Fruit fly (Drosophila melanogaster) whole organism, embryonic: Measurements from ENCODE around the gene Hr78.

Source experiments
- Atf6 ChIP-seq: fragments of 200-800 bp; sonication (Bioruptor generic); IDR thresholded peaks from 2 replicates; pipeline ENCODE4 v1.3.6; 2022; ENCODE audit warnings: missing biosample characterization, missing genetic modification characterization
- Blimp-1 ChIP-seq: fragments of 200-800 bp; sonication (Bioruptor generic); optimal IDR thresholded peaks from 3 replicates; lab custom pipeline; 2018; ENCODE audit warnings: missing biosample characterization, missing genetic modification characterization, mild to moderate bottlenecking, moderate library complexity, missing genetic modification reagents
- CG10147 ChIP-seq: fragments of 200-800 bp; sonication (Bioruptor generic); optimal IDR thresholded peaks from 2 replicates; lab custom pipeline; 2019; ENCODE audit warnings: missing biosample characterization, mild to moderate bottlenecking, missing genetic modification characterization, moderate library complexity
- CG10274 ChIP-seq: fragments of 200-800 bp; sonication (Bioruptor generic); optimal IDR thresholded peaks from 3 replicates; lab custom pipeline; 2017; ENCODE audit warnings: missing biosample characterization, mild to moderate bottlenecking, missing genetic modification characterization
- CG10321 ChIP-seq: fragments of 200-800 bp; sonication (Bioruptor generic); IDR thresholded peaks from 2 replicates; pipeline ENCODE4 v1.3.6; 2022; ENCODE audit warnings: missing biosample characterization, missing genetic modification characterization
- CG11085 ChIP-seq: fragments of 200-800 bp; sonication (Bioruptor generic); IDR thresholded peaks from 2 replicates; pipeline ENCODE4 v1.3.6; 2022; ENCODE audit warnings: missing biosample characterization, missing genetic modification characterization
- CG12942 ChIP-seq: fragments of 200-800 bp; sonication (Bioruptor generic); optimal IDR thresholded peaks from 3 replicates; lab custom pipeline; 2016; ENCODE audit warnings: missing biosample characterization, missing genetic modification characterization
- CG14441 ChIP-seq: fragments of 200-800 bp; sonication (Bioruptor generic); IDR thresholded peaks from 2 replicates; pipeline ENCODE4 v1.3.6; 2022; ENCODE audit warnings: missing biosample characterization, missing genetic modification characterization
- CG17802 ChIP-seq: fragments of 200-800 bp; sonication (Bioruptor generic); optimal IDR thresholded peaks from 2 replicates; lab custom pipeline; 2018; ENCODE audit warnings: missing biosample characterization, mild to moderate bottlenecking, missing genetic modification characterization, moderate library complexity
- CG31441 ChIP-seq: fragments of 200-800 bp; sonication (Bioruptor generic); IDR thresholded peaks from 2 replicates; pipeline ENCODE4 v1.3.6; 2022; ENCODE audit warnings: missing biosample characterization, missing genetic modification characterization
- CG34224 ChIP-seq: fragments of 200-800 bp; sonication (Bioruptor generic); IDR thresholded peaks from 3 replicates; pipeline ENCODE4 v1.3.6; 2022; ENCODE audit warnings: missing biosample characterization, missing genetic modification characterization; ENCODE audit not compliant: partially characterized antibody
- CG34376 ChIP-seq: fragments of 200-800 bp; sonication (Bioruptor generic); optimal IDR thresholded peaks from 2 replicates; lab custom pipeline; 2018; ENCODE audit warnings: missing biosample characterization, mild to moderate bottlenecking, missing genetic modification characterization
- CG3995 ChIP-seq: fragments of 200-800 bp; sonication (Bioruptor generic); optimal IDR thresholded peaks from 3 replicates; lab custom pipeline; 2016; ENCODE audit warnings: missing biosample characterization, missing genetic modification characterization
- CG4404 ChIP-seq: fragments of 200-800 bp; sonication (Bioruptor generic); IDR thresholded peaks from 2 replicates; pipeline ENCODE4 v1.3.6; 2022; ENCODE audit warnings: missing biosample characterization, missing genetic modification characterization
- CG6654 ChIP-seq: fragments of 200-800 bp; sonication (Bioruptor generic); optimal IDR thresholded peaks from 2 replicates; lab custom pipeline; 2017; ENCODE audit warnings: missing biosample characterization, mild to moderate bottlenecking, missing genetic modification characterization
- CG6689 ChIP-seq: fragments of 200-800 bp; sonication (Bioruptor generic); IDR thresholded peaks from 2 replicates; pipeline ENCODE4 v1.3.6; 2022; ENCODE audit warnings: missing biosample characterization, missing genetic modification characterization
- CG7357 ChIP-seq: fragments of 200-800 bp; sonication (Bioruptor generic); IDR thresholded peaks from 3 replicates; pipeline ENCODE4 v1.3.6; 2022; ENCODE audit warnings: missing biosample characterization, missing genetic modification characterization
- CG7745 ChIP-seq: fragments of 200-800 bp; sonication (Bioruptor generic); optimal IDR thresholded peaks from 2 replicates; lab custom pipeline; 2018; ENCODE audit warnings: missing biosample characterization, mild to moderate bottlenecking, missing genetic modification characterization, moderate library complexity
- CG8765 ChIP-seq: fragments of 200-800 bp; sonication (Bioruptor generic); IDR thresholded peaks from 2 replicates; pipeline ENCODE4 v1.3.6; 2022; ENCODE audit warnings: missing biosample characterization, missing genetic modification characterization
- CG9876 ChIP-seq: fragments of 200-800 bp; sonication (Bioruptor generic); optimal IDR thresholded peaks from 2 replicates; lab custom pipeline; 2016; ENCODE audit warnings: missing biosample characterization, missing genetic modification characterization
- CHES-1-like ChIP-seq: fragments of 200-800 bp; sonication (Bioruptor generic); optimal IDR thresholded peaks from 2 replicates; lab custom pipeline; 2016; ENCODE audit warnings: missing biosample characterization, missing genetic modification characterization
- Dip2 ChIP-seq: fragments of 200-800 bp; sonication (Bioruptor generic); IDR thresholded peaks from 2 replicates; pipeline ENCODE4 v1.3.6; 2022; ENCODE audit warnings: missing biosample characterization, missing genetic modification characterization
- Ets97D ChIP-seq: fragments of 200-800 bp; sonication (Bioruptor generic); optimal IDR thresholded peaks from 3 replicates; lab custom pipeline; 2016; ENCODE audit warnings: missing biosample characterization, missing genetic modification characterization
- HLHmδ ChIP-seq: fragments of 200-800 bp; sonication (Bioruptor generic); optimal IDR thresholded peaks from 2 replicates; lab custom pipeline; 2018; ENCODE audit warnings: missing biosample characterization, mild to moderate bottlenecking, missing genetic modification characterization, moderate library complexity
- Hsf ChIP-seq: fragments of 200-800 bp; sonication (Bioruptor generic); optimal IDR thresholded peaks from 3 replicates; lab custom pipeline; 2016; ENCODE audit warnings: missing biosample characterization, missing genetic modification characterization
- Myb ChIP-seq: fragments of 200-800 bp; sonication (Bioruptor generic); optimal IDR thresholded peaks from 2 replicates; lab custom pipeline; 2016; ENCODE audit warnings: missing biosample characterization, missing genetic modification characterization
- Oli ChIP-seq: fragments of 200-800 bp; sonication (Bioruptor generic); optimal IDR thresholded peaks from 2 replicates; lab custom pipeline; 2018; ENCODE audit warnings: missing biosample characterization, mild to moderate bottlenecking, missing genetic modification characterization, moderate library complexity
- Sox100B ChIP-seq: fragments of 200-800 bp; sonication (Bioruptor generic); optimal IDR thresholded peaks from 3 replicates; lab custom pipeline; 2018; ENCODE audit warnings: missing biosample characterization, mild to moderate bottlenecking, missing genetic modification characterization
- Sry-β ChIP-seq: fragments of 200-800 bp; sonication (Bioruptor generic); optimal IDR thresholded peaks from 2 replicates; lab custom pipeline; 2018; ENCODE audit warnings: missing biosample characterization, mild to moderate bottlenecking, missing genetic modification characterization, moderate library complexity
- Xrp1 ChIP-seq: fragments of 200-800 bp; sonication (Bioruptor generic); IDR thresholded peaks from 2 replicates; pipeline ENCODE4 v1.3.6; 2022; ENCODE audit warnings: missing biosample characterization, missing genetic modification characterization
- cad ChIP-seq: fragments of >200 bp; optimal IDR thresholded peaks from 2 replicates; lab custom pipeline; 2017; ENCODE audit warnings: missing biosample characterization, missing genetic modification characterization
- chinmo ChIP-seq: fragments of 200-800 bp; sonication (Bioruptor generic); IDR thresholded peaks from 4 replicates; pipeline ENCODE4 v1.3.6; 2022; ENCODE audit warnings: missing biosample characterization, missing genetic modification characterization; ENCODE audit not compliant: partially characterized antibody
- chn ChIP-seq: fragments of 200-800 bp; sonication (Bioruptor generic); optimal IDR thresholded peaks from 2 replicates; lab custom pipeline; 2016; ENCODE audit warnings: missing biosample characterization, missing genetic modification characterization
- dimm ChIP-seq: fragments of 200-800 bp; sonication (Bioruptor generic); IDR thresholded peaks from 2 replicates; pipeline ENCODE4 v1.3.6; 2022; ENCODE audit warnings: missing biosample characterization, missing genetic modification characterization
- gfzf ChIP-seq: fragments of 200-800 bp; sonication (Bioruptor generic); optimal IDR thresholded peaks from 2 replicates; lab custom pipeline; 2016; ENCODE audit warnings: missing biosample characterization, mild to moderate bottlenecking, missing genetic modification characterization, moderate library complexity
- grn ChIP-seq: fragments of 200-800 bp; sonication (Bioruptor generic); optimal IDR thresholded peaks from 3 replicates; lab custom pipeline; 2017; ENCODE audit warnings: missing biosample characterization, missing genetic modification characterization
- kni ChIP-seq: fragments of 200-800 bp; sonication (Bioruptor generic); optimal IDR thresholded peaks from 3 replicates; lab custom pipeline; 2017; ENCODE audit warnings: mild to moderate bottlenecking, missing biosample characterization, missing genetic modification reagents, missing genetic modification characterization
- lab ChIP-seq: fragments of 200-800 bp; sonication (Bioruptor generic); optimal IDR thresholded peaks from 3 replicates; lab custom pipeline; 2017; ENCODE audit warnings: missing biosample characterization, missing genetic modification characterization, mild to moderate bottlenecking, moderate library complexity, missing genetic modification reagents
- onecut ChIP-seq: fragments of 200-800 bp; sonication (Bioruptor generic); IDR thresholded peaks from 2 replicates; pipeline ENCODE4 v1.3.6; 2022; ENCODE audit warnings: missing biosample characterization, missing genetic modification characterization
- pan ChIP-seq, 4 experiments: fragments of >200 bp in 3 of 4; fragments of 200-800 bp in 1 of 4; sonication (Bioruptor generic) in 1 of 4; optimal IDR thresholded peaks in 3 of 4; IDR thresholded peaks in 1 of 4; 2 replicates each; pipeline versions ENCODE4 v1.3.6 to Lab custom; 2017 to 2022; ENCODE audit warnings: missing biosample characterization in 2 of 4, missing genetic modification characterization in 2 of 4, mixed read lengths in 1 of 4
- peb ChIP-seq: fragments of 200-800 bp; sonication (Bioruptor generic); IDR thresholded peaks from 2 replicates; pipeline ENCODE4 v1.3.6; 2022; ENCODE audit warnings: missing biosample characterization, missing genetic modification characterization
- pho ChIP-seq: fragments of 200-800 bp; sonication (Bioruptor generic); optimal IDR thresholded peaks from 2 replicates; lab custom pipeline; 2016; ENCODE audit warnings: missing biosample characterization, missing genetic modification characterization
- ro ChIP-seq: fragments of 200-800 bp; sonication (Bioruptor generic); IDR thresholded peaks from 2 replicates; pipeline ENCODE4 v1.3.6; 2022; ENCODE audit warnings: missing biosample characterization, missing genetic modification characterization
- sens-2 ChIP-seq: fragments of 200-800 bp; sonication (Bioruptor generic); IDR thresholded peaks from 2 replicates; pipeline ENCODE4 v1.3.6; 2022; ENCODE audit warnings: missing biosample characterization, missing genetic modification characterization
- sna ChIP-seq: fragments of 200-800 bp; sonication (Bioruptor generic); IDR thresholded peaks from 2 replicates; pipeline ENCODE4 v1.3.6; 2022; ENCODE audit warnings: missing biosample characterization, missing genetic modification characterization; ENCODE audit not compliant: partially characterized antibody
- sug ChIP-seq: fragments of 200-800 bp; optimal IDR thresholded peaks from 2 replicates; lab custom pipeline; 2019; ENCODE audit warnings: missing biosample characterization, mild to moderate bottlenecking, missing genetic modification characterization, moderate library complexity
- trem ChIP-seq: fragments of 200-800 bp; optimal IDR thresholded peaks from 3 replicates; lab custom pipeline; 2019; ENCODE audit warnings: missing biosample characterization, mild to moderate bottlenecking, missing genetic modification characterization, moderate library complexity
- ttk ChIP-seq: fragments of 200-800 bp; sonication (Bioruptor generic); IDR thresholded peaks from 2 replicates; pipeline ENCODE4 v2.1.2; 2022; ENCODE audit warnings: missing biosample characterization, missing genetic modification characterization
- z ChIP-seq: fragments of 200-800 bp; sonication (Bioruptor generic); IDR thresholded peaks from 3 replicates; pipeline ENCODE4 v1.3.6; 2022; ENCODE audit warnings: missing biosample characterization, missing genetic modification characterization
- zfh2 ChIP-seq: fragments of 200-800 bp; sonication (Bioruptor generic); optimal IDR thresholded peaks from 2 replicates; lab custom pipeline; 2016; ENCODE audit warnings: missing biosample characterization, missing genetic modification characterization

Hr78 gene

dm6 chr3L:21509488-21510122 lies 12.3 kb upstream of the Hr78 start (continued):
- TF ChIP-seq chn, result peak; percentile 10
- TF ChIP-seq CG10274 (GFP tag; lab: Kevin White, UChicago), result no peak
- TF ChIP-seq CG14441 (GFP tag; lab: Robert Waterston, UW), result no peak
- TF ChIP-seq pho (GFP tag; lab: Kevin White, UChicago), result peak; percentile 42
- no peak for TF ChIP-seq kni
- no peak for TF ChIP-seq ro
- 0 out of 2 replicates have a peak, but pooled peaks have one; percentile 18 for TF ChIP-seq Atf6 (GFP tag; lab: Robert Waterston, UW)
- peak; percentile 30 for TF ChIP-seq Sox100B
- peak; percentile 16 for TF ChIP-seq CG34376 (GFP tag; lab: Kevin White, UChicago)
- TF ChIP-seq cad (GFP tag; lab: Kevin White, UChicago), result no peak
- peak; percentile 41 for TF ChIP-seq Oli (tag; lab: Kevin White, UChicago)
- TF ChIP-seq Hsf, result peak; percentile 50
- peak; percentile 29 for TF ChIP-seq Blimp-1 (GFP tag; lab: Kevin White, UChicago)
- no peak for TF ChIP-seq gfzf (GFP tag; lab: Kevin White, UChicago)
- TF ChIP-seq ttk (GFP tag; lab: Robert Waterston, UW), result no peak
- no peak for TF ChIP-seq CG17802 (tag; lab: Kevin White, UChicago)
- peak; percentile 36 for TF ChIP-seq zfh2 (GFP tag; lab: Kevin White, UChicago)
- TF ChIP-seq CG7745 (tag; lab: Kevin White, UChicago), result peak; percentile 37
- no peak for TF ChIP-seq grn (GFP tag; lab: Kevin White, UChicago)
- TF ChIP-seq onecut, result no peak
- no peak for TF ChIP-seq CG34224 (GFP tag; lab: Robert Waterston, UW)
- no peak for TF ChIP-seq sens-2 (GFP tag; lab: Robert Waterston, UW)
- no peak for TF ChIP-seq CG9876 (GFP tag; lab: Kevin White, UChicago)
- TF ChIP-seq trem (tag; lab: Kevin White, UChicago), result no peak
- no peak for TF ChIP-seq Dip2
- peak; percentile 57; the same call in 1 of the 2 replicates for TF ChIP-seq Xrp1
- TF ChIP-seq z (GFP tag; lab: Robert Waterston, UW), result no peak
- TF ChIP-seq Ets97D (GFP tag; lab: Kevin White, UChicago), result no peak
- TF ChIP-seq sug (tag; lab: Kevin White, UChicago), result no peak
- TF ChIP-seq CG6654 (GFP tag; lab: Kevin White, UChicago), result no peak
- no peak for TF ChIP-seq Sry-β (GFP tag; lab: Kevin White, UChicago)
- no peak for TF ChIP-seq CG8765 (GFP tag; lab: Robert Waterston, UW)
- TF ChIP-seq CHES-1-like, result no peak
- no peak for TF ChIP-seq chinmo (GFP tag; lab: Robert Waterston, UW)
- TF ChIP-seq CG6689 (GFP tag; lab: Robert Waterston, UW), result 0 out of 2 replicates have a peak, but pooled peaks have one; percentile 9
- no peak for TF ChIP-seq dimm (GFP tag; lab: Robert Waterston, UW)
- no peak for TF ChIP-seq CG12942
- no peak for TF ChIP-seq CG11085 (GFP tag; lab: Robert Waterston, UW)
- TF ChIP-seq HLHmδ, result no peak
- TF ChIP-seq lab, result peak; percentile 67
- no peak for TF ChIP-seq Myb
- TF ChIP-seq CG31441 (GFP tag; lab: Robert Waterston, UW), result no peak; the same call in 1 of the 2 replicates
- TF ChIP-seq peb, result no peak
- TF ChIP-seq sna (GFP tag; lab: Robert Waterston, UW), result no peak
- TF ChIP-seq pan (optimal IDR thresholded peaks at IDR 0.05; lab: Kevin White, UChicago), result no peak
- no peak for TF ChIP-seq pan (GFP tag; optimal IDR thresholded peaks at IDR 0.05 in 1 of 2, IDR thresholded peaks at IDR 0.05 in 1 of 2)
- no peak for TF ChIP-seq CG4404 (GFP tag; lab: Robert Waterston, UW)
- TF ChIP-seq CG3995 (GFP tag; lab: Kevin White, UChicago), result no peak
- no peak for TF ChIP-seq CG10321 (GFP tag; lab: Robert Waterston, UW)
- TF ChIP-seq CG10147 (GFP tag; lab: Kevin White, UChicago), result no peak
- no peak for TF ChIP-seq CG7357 (GFP tag; lab: Robert Waterston, UW)
